Fruit fly (Drosophila melanogaster) whole organism, prepupa: Measurements from ENCODE around the gene CG34298.

ENCODE experiments used
- Blimp-1 ChIP-seq: fragments of 200-800 bp; sonication (Bioruptor generic); optimal IDR thresholded peaks from 3 replicates; lab custom pipeline; 2017; ENCODE audit warnings: missing biosample characterization, missing genetic modification characterization, mild to moderate bottlenecking, moderate library complexity, missing genetic modification reagents
- CG10631 ChIP-seq: fragments of 200-800 bp; sonication (Bioruptor generic); optimal IDR thresholded peaks from 2 replicates; lab custom pipeline; 2016; ENCODE audit warnings: missing biosample characterization, missing genetic modification characterization
- CG10669 ChIP-seq: fragments of 200-800 bp; sonication (Bioruptor generic); optimal IDR thresholded peaks from 3 replicates; lab custom pipeline; 2018; ENCODE audit warnings: missing biosample characterization, mild to moderate bottlenecking, missing genetic modification characterization, moderate library complexity
- CG11294 ChIP-seq: fragments of 200-800 bp; sonication (Bioruptor generic); IDR thresholded peaks from 2 replicates; pipeline ENCODE4 v1.3.6; 2022; ENCODE audit warnings: missing biosample characterization, missing genetic modification characterization
- CG11762 ChIP-seq: fragments of 200-800 bp; sonication (Bioruptor generic); optimal IDR thresholded peaks from 3 replicates; lab custom pipeline; 2016; ENCODE audit warnings: missing biosample characterization, missing genetic modification characterization; ENCODE audit not compliant: insufficient read depth
- CG11902 ChIP-seq: fragments of 200-800 bp; sonication (Bioruptor generic); optimal IDR thresholded peaks from 3 replicates; lab custom pipeline; 2016; ENCODE audit warnings: missing biosample characterization, missing genetic modification characterization
- CG15336 ChIP-seq: fragments of 200-800 bp; sonication (Bioruptor generic); IDR thresholded peaks from 2 replicates; pipeline ENCODE4 v1.3.6; 2022; ENCODE audit warnings: missing biosample characterization, missing genetic modification characterization
- CG3032 ChIP-seq: fragments of 200-800 bp; optimal IDR thresholded peaks from 2 replicates; lab custom pipeline; 2019; ENCODE audit warnings: missing biosample characterization, mild to moderate bottlenecking, missing genetic modification characterization, moderate library complexity
- CG31627 ChIP-seq: fragments of 200-800 bp; sonication (Bioruptor generic); optimal IDR thresholded peaks from 3 replicates; lab custom pipeline; 2016; ENCODE audit warnings: missing biosample characterization, missing genetic modification characterization
- CG32006 ChIP-seq: fragments of 200-800 bp; sonication (Bioruptor generic); optimal IDR thresholded peaks from 3 replicates; lab custom pipeline; 2017; ENCODE audit warnings: missing biosample characterization, mild to moderate bottlenecking, missing genetic modification characterization
- CG3919 ChIP-seq: fragments of 200-800 bp; sonication (Bioruptor generic); optimal IDR thresholded peaks from 3 replicates; lab custom pipeline; 2016; ENCODE audit warnings: missing biosample characterization, missing genetic modification characterization
- CG4318 ChIP-seq: fragments of 200-800 bp; sonication (Bioruptor generic); optimal IDR thresholded peaks from 3 replicates; lab custom pipeline; 2017; ENCODE audit warnings: missing biosample characterization, mild to moderate bottlenecking, missing genetic modification characterization
- CG6163 ChIP-seq: fragments of 200-800 bp; sonication (Bioruptor generic); IDR thresholded peaks from 3 replicates; pipeline ENCODE4 v1.3.6; 2022; ENCODE audit warnings: missing biosample characterization, missing genetic modification characterization
- CG6276 ChIP-seq: fragments of 200-800 bp; sonication (Bioruptor generic); optimal IDR thresholded peaks from 2 replicates; lab custom pipeline; 2017; ENCODE audit warnings: missing biosample characterization, mild to moderate bottlenecking, missing genetic modification characterization
- CG6792 ChIP-seq: fragments of 200-800 bp; sonication (Bioruptor generic); optimal IDR thresholded peaks from 3 replicates; lab custom pipeline; 2016; ENCODE audit warnings: missing biosample characterization, missing genetic modification characterization
- CG6808 ChIP-seq: fragments of 200-800 bp; sonication (Bioruptor generic); optimal IDR thresholded peaks from 3 replicates; lab custom pipeline; 2017; ENCODE audit warnings: missing biosample characterization, missing genetic modification characterization, mild to moderate bottlenecking, moderate library complexity, missing genetic modification reagents
- CG7368 ChIP-seq: fragments of 200-800 bp; sonication (Bioruptor generic); optimal IDR thresholded peaks from 3 replicates; lab custom pipeline; 2016; ENCODE audit warnings: missing biosample characterization, missing genetic modification characterization
- Eip75B ChIP-seq: fragments of 200-800 bp; sonication (Bioruptor generic); optimal IDR thresholded peaks from 3 replicates; lab custom pipeline; 2016; ENCODE audit warnings: missing biosample characterization, missing genetic modification characterization
- Eip78C ChIP-seq: fragments of 200-800 bp; sonication (Bioruptor generic); peaks from one replicate; lab custom pipeline; 2016; ENCODE audit warnings: missing biosample characterization, missing genetic modification characterization
- Ets21C ChIP-seq: fragments of 200-800 bp; sonication (Bioruptor generic); optimal IDR thresholded peaks from 3 replicates; lab custom pipeline; 2016; ENCODE audit warnings: missing biosample characterization, missing genetic modification characterization
- Ets96B ChIP-seq: fragments of 200-800 bp; optimal IDR thresholded peaks from 2 replicates; lab custom pipeline; 2019; ENCODE audit warnings: missing biosample characterization, mild to moderate bottlenecking, missing genetic modification characterization, moderate library complexity
- Gug ChIP-seq: fragments of 200-800 bp; sonication (Bioruptor generic); IDR thresholded peaks from 2 replicates; pipeline ENCODE4 v1.3.6; 2022; ENCODE audit warnings: missing biosample characterization, missing genetic modification characterization
- Hr38 ChIP-seq: sonication (Bioruptor generic); optimal IDR thresholded peaks from 2 replicates; lab custom pipeline; 2016; ENCODE audit warnings: missing biosample characterization, missing genetic modification characterization
- Hr39 ChIP-seq: fragments of 200-800 bp; sonication (Bioruptor generic); optimal IDR thresholded peaks from 2 replicates; lab custom pipeline; 2016; ENCODE audit warnings: missing biosample characterization, missing genetic modification characterization
- Hr4 ChIP-seq: fragments of 200-800 bp; sonication (Bioruptor generic); optimal IDR thresholded peaks from 3 replicates; lab custom pipeline; 2016; ENCODE audit warnings: missing biosample characterization, missing genetic modification characterization
- Lpt ChIP-seq: fragments of 200-800 bp; sonication (Bioruptor generic); optimal IDR thresholded peaks from 3 replicates; lab custom pipeline; 2016; ENCODE audit warnings: missing biosample characterization, missing genetic modification characterization
- OdsH ChIP-seq: fragments of 200-800 bp; sonication (Bioruptor generic); optimal IDR thresholded peaks from 3 replicates; lab custom pipeline; 2016; ENCODE audit warnings: missing biosample characterization, missing genetic modification characterization
- Smox ChIP-seq: fragments of 200-800 bp; sonication (Bioruptor generic); optimal IDR thresholded peaks from 3 replicates; lab custom pipeline; 2016; ENCODE audit warnings: missing biosample characterization, missing genetic modification characterization
- Sox102F ChIP-seq: fragments of 200-800 bp; sonication (Bioruptor generic); optimal IDR thresholded peaks from 2 replicates; lab custom pipeline; 2016; ENCODE audit warnings: missing biosample characterization, mild to moderate bottlenecking, missing genetic modification characterization
- Sox15 ChIP-seq: fragments of 200-800 bp; sonication (Bioruptor generic); optimal IDR thresholded peaks from 3 replicates; lab custom pipeline; 2016; ENCODE audit warnings: missing biosample characterization, missing genetic modification characterization
- achi ChIP-seq: fragments of 200-800 bp; sonication (Bioruptor generic); optimal IDR thresholded peaks from 3 replicates; lab custom pipeline; 2016; ENCODE audit warnings: missing biosample characterization, missing genetic modification characterization
- acj6 ChIP-seq: fragments of 200-800 bp; sonication (Bioruptor generic); optimal IDR thresholded peaks from 3 replicates; lab custom pipeline; 2016; ENCODE audit warnings: missing biosample characterization, missing genetic modification characterization
- cyc ChIP-seq: fragments of 200-800 bp; sonication (Bioruptor generic); optimal IDR thresholded peaks from 3 replicates; lab custom pipeline; 2016; ENCODE audit warnings: missing biosample characterization, missing genetic modification characterization
- dac ChIP-seq: fragments of 200-800 bp; sonication (Bioruptor generic); optimal IDR thresholded peaks from 2 replicates; lab custom pipeline; 2017; ENCODE audit warnings: missing biosample characterization, mild to moderate bottlenecking, missing genetic modification characterization
- esn ChIP-seq: fragments of 200-800 bp; sonication (Bioruptor generic); optimal IDR thresholded peaks from 2 replicates; lab custom pipeline; 2016; ENCODE audit warnings: missing biosample characterization, mild to moderate bottlenecking, missing genetic modification characterization, moderate library complexity
- fd59A ChIP-seq: fragments of 200-800 bp; sonication (Bioruptor generic); optimal IDR thresholded peaks from 2 replicates; lab custom pipeline; 2017; ENCODE audit warnings: missing biosample characterization, mild to moderate bottlenecking, missing genetic modification characterization, missing genetic modification reagents
- fd85E ChIP-seq: fragments of 200-800 bp; sonication (Bioruptor generic); optimal IDR thresholded peaks from 3 replicates; lab custom pipeline; 2016; ENCODE audit warnings: missing biosample characterization, missing genetic modification characterization
- lz ChIP-seq: fragments of 200-800 bp; sonication (Bioruptor generic); optimal IDR thresholded peaks from 3 replicates; lab custom pipeline; 2016; ENCODE audit warnings: missing biosample characterization, missing genetic modification characterization
- net ChIP-seq: fragments of 200-800 bp; sonication (Bioruptor generic); optimal IDR thresholded peaks from 3 replicates; lab custom pipeline; 2016; ENCODE audit warnings: missing biosample characterization, missing genetic modification characterization
- pdm3 ChIP-seq: fragments of 200-800 bp; sonication (Bioruptor generic); optimal IDR thresholded peaks from 3 replicates; lab custom pipeline; 2016; ENCODE audit warnings: missing biosample characterization, missing genetic modification characterization
- salr ChIP-seq, 2 experiments: fragments of 200-800 bp; sonication (Bioruptor generic); optimal IDR thresholded peaks; 3 replicates each; lab custom pipeline; 2016 to 2018; ENCODE audit warnings: missing biosample characterization in 2 of 2, missing genetic modification characterization in 2 of 2, mild to moderate bottlenecking in 1 of 2
- spab ChIP-seq: fragments of 200-800 bp; sonication (Bioruptor generic); optimal IDR thresholded peaks from 2 replicates; lab custom pipeline; 2017; ENCODE audit warnings: missing biosample characterization, mild to moderate bottlenecking, missing genetic modification characterization, missing genetic modification reagents
- ss ChIP-seq, 2 experiments: fragments of 200-800 bp; sonication (Bioruptor generic); optimal IDR thresholded peaks; 2 replicates in 1 of 2; 3 replicates in 1 of 2; lab custom pipeline; 2017 to 2018; ENCODE audit warnings: mild to moderate bottlenecking in 2 of 2, missing biosample characterization in 2 of 2, missing genetic modification characterization in 2 of 2, moderate library complexity in 1 of 2
- svp ChIP-seq: fragments of 200-800 bp; sonication (Bioruptor generic); peaks from one replicate; lab custom pipeline; 2016; ENCODE audit warnings: missing biosample characterization, missing genetic modification characterization
- vri ChIP-seq: fragments of 200-800 bp; sonication (Bioruptor generic); optimal IDR thresholded peaks from 3 replicates; lab custom pipeline; 2016; ENCODE audit warnings: missing biosample characterization, mild to moderate bottlenecking, missing genetic modification characterization

Gene CG34298

DNA sequence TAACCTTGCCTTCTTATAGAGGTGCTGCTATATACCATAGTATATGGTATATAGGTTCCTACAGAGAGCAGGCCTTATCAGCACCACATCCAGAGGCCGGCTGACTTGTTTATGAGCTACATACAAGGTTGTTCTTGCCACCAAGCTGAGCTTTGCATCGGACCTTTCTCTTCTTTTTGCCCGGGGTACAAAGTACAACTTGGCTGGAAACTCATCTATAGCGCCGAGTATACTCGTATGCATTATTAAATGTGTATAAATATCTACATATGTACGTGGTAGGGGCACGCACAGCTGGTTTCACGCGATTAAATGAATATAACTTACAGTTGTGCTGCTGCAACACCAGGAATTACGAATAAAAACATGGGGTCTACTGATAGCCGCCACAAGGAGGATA, 14.3 kb downstream of the CG34298 start (continued):
- no peak for TF ChIP-seq Hr38 (GFP tag; lab: Kevin White, UChicago)
- TF ChIP-seq CG7368, result no peak
- TF ChIP-seq CG6792 (GFP tag; lab: Kevin White, UChicago), result no peak
- TF ChIP-seq CG11294 (GFP tag; lab: Robert Waterston, UW), result no peak
- no peak for TF ChIP-seq cyc (GFP tag; lab: Kevin White, UChicago)
- no peak for TF ChIP-seq OdsH (GFP tag; lab: Kevin White, UChicago)
- no peak for TF ChIP-seq fd85E (GFP tag; lab: Kevin White, UChicago)
- TF ChIP-seq dac, result no peak
- no peak for TF ChIP-seq lz (GFP tag; lab: Kevin White, UChicago)
- no peak for TF ChIP-seq acj6 (GFP tag; lab: Kevin White, UChicago)
- TF ChIP-seq spab (GFP tag; lab: Kevin White, UChicago), result peak; percentile 77
- TF ChIP-seq achi (GFP tag; lab: Kevin White, UChicago), result peak; percentile 18
- no peak for TF ChIP-seq CG31627 (GFP tag; lab: Kevin White, UChicago)
- TF ChIP-seq vri (GFP tag; lab: Kevin White, UChicago), result no peak
- TF ChIP-seq CG6276 (GFP tag; lab: Kevin White, UChicago), result peak; percentile 86
- peak in 1 of 2 experiments; percentile 16 for TF ChIP-seq salr (GFP tag; optimal IDR thresholded peaks at IDR 0.05; lab: Kevin White, UChicago)
- no peak for TF ChIP-seq Hr4 (GFP tag; lab: Kevin White, UChicago)
- TF ChIP-seq CG11902, result no peak
- peak; percentile 46 for TF ChIP-seq Ets96B
- peak; percentile 5 for TF ChIP-seq Blimp-1 (GFP tag; lab: Kevin White, UChicago)

- no peak for TF ChIP-seq pdm3
- TF ChIP-seq Lpt (GFP tag; lab: Kevin White, UChicago), result no peak
- no peak for TF ChIP-seq esn (GFP tag; lab: Kevin White, UChicago)
- TF ChIP-seq net, result no peak
- TF ChIP-seq CG6808 (GFP tag; lab: Kevin White, UChicago), result no peak
- TF ChIP-seq CG10631 (GFP tag; lab: Kevin White, UChicago), result no peak
- TF ChIP-seq fd85E (GFP tag; lab: Kevin White, UChicago), result no peak
- TF ChIP-seq salr (GFP tag; optimal IDR thresholded peaks at IDR 0.05; lab: Kevin White, UChicago), result no peak
Measured at dm6 chr3R:30014480-30014879, 14.9 kb downstream of the CG34298 start.

- no peak for TF ChIP-seq dac
- TF ChIP-seq svp (GFP tag; lab: Kevin White, UChicago), result peak; percentile 44
- peak; percentile 45 for TF ChIP-seq net
- TF ChIP-seq CG4318 (GFP tag; lab: Kevin White, UChicago), result no peak
- no peak for TF ChIP-seq Ets21C
- no peak for TF ChIP-seq fd59A (GFP tag; lab: Kevin White, UChicago)
- no peak for TF ChIP-seq Hr38 (GFP tag; lab: Kevin White, UChicago)
- TF ChIP-seq Sox15 (GFP tag; lab: Kevin White, UChicago), result no peak
- TF ChIP-seq achi (GFP tag; lab: Kevin White, UChicago), result no peak
- peak; percentile 25 for TF ChIP-seq Sox102F (GFP tag; lab: Kevin White, UChicago)
- peak; percentile 61; the same call in 2 of the 3 replicates for TF ChIP-seq CG6163 (GFP tag; lab: Robert Waterston, UW)
- no peak for TF ChIP-seq salr (GFP tag; optimal IDR thresholded peaks at IDR 0.05; lab: Kevin White, UChicago)
- TF ChIP-seq Hr39, result no peak
- TF ChIP-seq Gug (GFP tag; lab: Robert Waterston, UW), result no peak
- peak; percentile 75 for TF ChIP-seq Eip78C (GFP tag; lab: Kevin White, UChicago)
- no peak for TF ChIP-seq CG3032 (tag; lab: Kevin White, UChicago)
- TF ChIP-seq CG6276 (GFP tag; lab: Kevin White, UChicago), result peak; percentile 44
- TF ChIP-seq CG11762, result no peak
- TF ChIP-seq Lpt (GFP tag; lab: Kevin White, UChicago), result no peak
- TF ChIP-seq CG11902, result no peak
- no peak for TF ChIP-seq OdsH (GFP tag; lab: Kevin White, UChicago)
- TF ChIP-seq esn (GFP tag; lab: Kevin White, UChicago), result peak; percentile 50
- TF ChIP-seq CG3919, result peak; percentile 65
- peak; percentile 42 for TF ChIP-seq Eip75B (GFP tag; lab: Kevin White, UChicago)
- no peak for TF ChIP-seq CG10631 (GFP tag; lab: Kevin White, UChicago)
- no peak for TF ChIP-seq Smox
- TF ChIP-seq cyc (GFP tag; lab: Kevin White, UChicago), result peak; percentile 13
- TF ChIP-seq Ets96B, result no peak
- peak; percentile 12 for TF ChIP-seq CG32006 (GFP tag; lab: Kevin White, UChicago)
- no peak for TF ChIP-seq fd85E (GFP tag; lab: Kevin White, UChicago)
- no peak for TF ChIP-seq CG10669
- peak; percentile 65 to 68 for TF ChIP-seq ss (GFP tag; optimal IDR thresholded peaks at IDR 0.05; lab: Kevin White, UChicago)
- TF ChIP-seq CG15336 (GFP tag; lab: Robert Waterston, UW), result peak; percentile 46; the same call in 1 of the 2 replicates
- peak; percentile 10 for TF ChIP-seq CG31627 (GFP tag; lab: Kevin White, UChicago)
Measured at dm6 chr3R:30014977-30015514, 15.5 kb downstream of the CG34298 start, which contains the start of gene CG7920. Gene CG7920 (minus strand): TSS chr3R:30015284.
